Fruit fly (Drosophila melanogaster): ENCODE measurements around the gene HLH3B.

dm6 chrX:2635953-2636715, 45.4 kb downstream of the HLH3B start:
- TF ChIP-seq Dll (optimal IDR thresholded peaks at IDR 0.05), result no peak
- no peak for TF ChIP-seq usp (GFP tag; optimal IDR thresholded peaks at IDR 0.05)

All from whole organism.